Worm (Caenorhabditis elegans): ENCODE data around the gene F58H1.6.

- no peak for TF ChIP-seq unc-55 (GFP tag; optimal IDR thresholded peaks at IDR 0.05)
- TF ChIP-seq pqm-1 (tag; optimal IDR thresholded peaks at IDR 0.05) = no peak
- no peak for TF ChIP-seq unc-86 (tag; optimal IDR thresholded peaks at IDR 0.05)
- no peak for TF ChIP-seq tbx-7 (tag; optimal IDR thresholded peaks at IDR 0.05)
- no peak for TF ChIP-seq pha-4 (tag; optimal IDR thresholded peaks at IDR 0.05)
- TF ChIP-seq ceh-19 (GFP tag; optimal IDR thresholded peaks at IDR 0.05) = no peak
Measured at ce11 chrV:11948581-11948980, 6.2 kb downstream of the F58H1.6 start.
